Worm (Caenorhabditis elegans) whole organism, young adult: ENCODE data around the gene ugt-51.

Experiments used
- F49E8.2 ChIP-seq: sonication (generic microtip); optimal IDR thresholded peaks from 3 replicates; lab custom pipeline; 2017; ENCODE audit warnings: missing genetic modification characterization, mild to moderate bottlenecking, missing compliant biosample characterization, antibody characterized with exemption, moderate library complexity; ENCODE audit not compliant: insufficient read depth

Gene ugt-51

DNA sequence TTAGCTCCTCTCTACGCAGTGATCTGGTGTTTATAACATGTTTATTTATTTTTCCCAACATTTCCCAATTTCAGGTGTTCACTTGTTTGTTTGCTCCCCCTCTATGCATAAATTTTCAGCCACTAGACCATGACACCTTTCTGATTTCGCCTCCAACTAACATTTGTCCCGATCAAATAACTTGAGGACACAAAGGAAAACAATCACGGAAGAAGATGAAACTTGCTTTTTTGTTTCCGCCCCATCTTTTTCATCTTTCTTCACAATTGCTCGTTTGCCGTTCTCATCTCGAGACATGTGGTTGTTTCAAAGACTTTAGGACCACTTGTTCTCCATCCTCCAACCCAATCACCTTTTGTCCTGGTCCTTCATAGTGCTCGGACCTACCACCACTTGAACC is 50.3 kb downstream of the ugt-51 start, which contains the start of gene F14F9.5 (continued):
- no peak for TF ChIP-seq F49E8.2 (tag; lab: Kevin White, UChicago)
